Worm (Caenorhabditis elegans) whole organism, L4/young adult: ENCODE measurements around the gene K07G6.1.

ENCODE experiments used
- W03F9.2 ChIP-seq: fragments of 150-350 bp; optimal IDR thresholded peaks from 2 replicates; lab custom pipeline; 2014; ENCODE audit warnings: missing biosample characterization, missing genetic modification characterization
- him-1 ChIP-seq: sonication (generic microtip); optimal IDR thresholded peaks from 2 replicates; lab custom pipeline; 2016; ENCODE audit warnings: missing genotype, missing genetic modification reagents, missing genetic modification characterization, missing compliant biosample characterization

DNA sequence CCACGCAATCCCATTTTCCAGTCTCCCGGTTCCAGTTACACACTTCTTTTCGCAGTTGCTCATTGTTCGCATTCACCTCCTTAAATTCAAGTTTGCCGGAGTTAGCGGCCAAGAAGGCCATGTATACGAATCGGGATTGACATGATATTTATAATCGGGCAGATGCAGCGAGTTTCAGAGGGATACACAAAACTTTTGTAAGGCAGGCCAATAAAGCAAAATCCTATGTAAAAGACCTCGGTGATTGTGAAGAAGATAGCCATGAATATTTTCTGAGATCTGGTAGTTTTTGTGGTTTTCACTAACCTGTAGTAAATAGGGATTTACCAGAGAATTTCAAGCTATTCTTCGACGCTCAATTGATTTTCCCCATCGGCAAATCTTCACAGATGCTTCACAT lies 25.4 kb downstream of the K07G6.1 start:
- TF ChIP-seq him-1 (tag; lab: Kevin White, UChicago) (no peak), W03F9.2 (no peak)
